Worm (Caenorhabditis elegans): ENCODE data around the gene him-14.

DNA sequence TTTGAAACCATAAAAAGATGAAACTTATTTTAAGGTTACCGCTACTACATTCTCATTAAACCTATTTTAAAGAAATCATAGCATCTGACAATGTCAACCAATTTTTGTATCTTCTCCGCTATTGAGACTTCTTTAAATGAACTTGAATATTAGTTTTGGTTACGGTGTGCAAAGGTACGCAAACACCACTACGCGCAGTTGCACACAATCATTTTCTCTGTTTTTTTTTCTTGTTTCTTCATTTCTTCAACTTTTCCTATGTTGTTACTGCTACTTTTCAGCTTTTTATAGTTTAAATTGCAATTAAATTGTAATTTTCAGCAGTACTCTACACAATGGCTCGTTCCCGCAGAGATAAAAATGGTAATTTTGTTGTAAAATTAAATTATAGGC lies 41.9 kb upstream of the him-14 start, which contains the start of gene F10E7.5:
- TF ChIP-seq him-1 (tag; optimal IDR thresholded peaks at IDR 0.05) (peak; percentile 51), dao-5 (tag; optimal IDR thresholded peaks at IDR 0.05) (no peak), W03F9.2 (tag; optimal IDR thresholded peaks at IDR 0.05) (no peak)
